Worm (Caenorhabditis elegans): ENCODE results near the gene C54D2.6.

DNA sequence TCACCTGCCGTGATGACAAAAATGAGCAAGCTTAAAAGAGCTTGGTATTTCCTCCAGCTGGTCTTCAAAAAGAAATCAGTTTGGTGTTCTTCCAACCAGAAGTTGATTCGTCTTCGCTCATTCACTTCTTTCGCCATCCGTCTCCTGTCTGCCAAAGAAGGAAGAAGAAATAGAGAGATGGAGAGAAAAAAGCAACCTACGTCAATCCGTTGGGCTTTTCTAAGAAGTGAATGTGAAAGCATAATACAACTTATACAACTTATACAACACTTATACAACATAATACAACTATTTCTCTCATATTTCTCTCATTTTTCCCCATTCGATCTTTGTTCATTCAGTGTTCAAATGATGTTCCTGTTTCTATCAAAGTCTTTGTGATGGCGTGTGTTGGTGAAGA lies 36.3 kb downstream of the C54D2.6 start:
- TF ChIP-seq irx-1 (tag; optimal IDR thresholded peaks at IDR 0.05) = no peak
- TF ChIP-seq nhr-77 (tag; optimal IDR thresholded peaks at IDR 0.05) = no peak
- no peak for TF ChIP-seq ztf-4 (tag; optimal IDR thresholded peaks at IDR 0.05)
- TF ChIP-seq snpc-4 (tag; optimal IDR thresholded peaks at IDR 0.05) = no peak
- TF ChIP-seq sox-4 (tag; optimal IDR thresholded peaks at IDR 0.05) = peak; percentile 70
